Worm (Caenorhabditis elegans): ENCODE data around the gene C28H8.7.

The C28H8.7 gene

DNA sequence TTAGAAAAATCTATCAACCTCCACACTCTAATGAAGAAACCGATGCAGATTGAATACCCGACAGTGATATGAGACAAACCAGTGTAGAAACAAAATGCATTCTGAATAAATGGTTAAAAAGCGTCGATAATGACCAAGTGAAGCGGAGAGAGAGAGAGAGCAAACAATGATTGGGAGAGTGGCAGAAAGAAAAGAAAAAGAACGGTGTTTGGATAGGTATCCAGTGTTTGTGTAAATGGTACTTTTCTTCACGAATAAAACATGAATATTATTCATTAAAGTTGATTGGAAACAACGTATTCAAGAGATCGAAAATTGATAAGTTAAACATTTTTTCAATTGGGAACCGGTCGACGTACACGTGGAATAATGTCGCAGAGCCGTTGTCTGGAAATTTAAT lies 17.4 kb downstream of the C28H8.7 start, which contains the start of gene F01F1.15:
Gene F01F1.15 (minus strand): TSS at position 101 of the 400 bp plus-strand sequence.
- TF ChIP-seq aha-1 (tag; optimal IDR thresholded peaks at IDR 0.05) (no peak), nhr-19 (GFP tag; conservative IDR thresholded peaks at IDR 0.05) (no peak), alr-1 (tag; optimal IDR thresholded peaks at IDR 0.05; ENCODE audit: borderline replicate concordance) (no peak), ztf-11 (tag; optimal IDR thresholded peaks at IDR 0.05) (no peak), mdl-1 (tag; optimal IDR thresholded peaks at IDR 0.05) (no peak), C16A3.4 (tag; optimal IDR thresholded peaks at IDR 0.05) (no peak), lin-39 (tag; optimal IDR thresholded peaks at IDR 0.05) (no peak), zag-1 (tag; optimal IDR thresholded peaks at IDR 0.05) (no peak), sox-4 (tag; optimal IDR thresholded peaks at IDR 0.05) (no peak), nhr-71 (tag; optimal IDR thresholded peaks at IDR 0.05) (no peak), nhr-85 (tag) (no peak), unc-86 (tag; optimal IDR thresholded peaks at IDR 0.05) (no peak), elt-2 (tag; optimal IDR thresholded peaks at IDR 0.05) (no peak), mep-1 (tag; optimal IDR thresholded peaks at IDR 0.05) (no peak)

DNA sequence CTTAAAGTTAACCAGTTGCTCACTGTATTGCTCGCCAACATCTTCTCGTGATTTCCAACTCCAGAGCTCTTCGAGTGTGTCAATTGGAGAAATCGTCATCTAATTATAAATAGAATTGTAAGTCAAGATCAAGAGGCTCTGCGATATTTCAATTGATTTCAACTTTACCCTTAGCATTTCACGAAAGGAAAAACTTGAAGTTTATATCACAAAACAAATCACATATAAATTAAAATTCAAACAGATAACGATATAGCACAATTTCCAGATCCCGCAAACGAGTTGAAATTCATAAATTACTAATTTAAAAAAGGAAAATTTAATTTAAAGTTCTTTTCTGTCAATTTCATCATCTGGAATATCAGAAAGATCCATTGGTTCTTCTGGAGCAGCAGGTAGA lies 18.4 kb downstream of the C28H8.7 start, which contains the start of gene eng-1:
Gene eng-1 (minus strand): TSS at position 101 of the 400 bp plus-strand sequence.
- TF ChIP-seq zag-1 (tag; optimal IDR thresholded peaks at IDR 0.05) (no peak), unc-130 (tag; optimal IDR thresholded peaks at IDR 0.05) (no peak), dpl-1 (GFP tag; optimal IDR thresholded peaks at IDR 0.05) (no peak), elt-3 (tag; optimal IDR thresholded peaks at IDR 0.05) (no peak), nhr-85 (tag) (no peak), nhr-90 (tag; optimal IDR thresholded peaks at IDR 0.05; ENCODE audit: poor library complexity) (no peak), snu-23 (GFP tag; optimal IDR thresholded peaks at IDR 0.05) (no peak), xbp-1 (tag; optimal IDR thresholded peaks at IDR 0.05) (no peak), C16A3.4 (tag; optimal IDR thresholded peaks at IDR 0.05) (no peak), nhr-28 (tag; optimal IDR thresholded peaks at IDR 0.05) (no peak), lin-39 (tag; optimal IDR thresholded peaks at IDR 0.05) (no peak)

- TF ChIP-seq dpl-1 (GFP tag; optimal IDR thresholded peaks at IDR 0.05) = peak in 1 of 3 experiments; percentile 59
- TF ChIP-seq efl-1 (optimal IDR thresholded peaks at IDR 0.05) = peak; percentile 13 to 19
- peak in 1 of 2 experiments; percentile 51 for TF ChIP-seq efl-1 (GFP tag; optimal IDR thresholded peaks at IDR 0.05 in 1 of 2)
- peak; percentile 16 for TF ChIP-seq mep-1 (tag; optimal IDR thresholded peaks at IDR 0.05)
- peak in 1 of 2 experiments; percentile 2 for TF ChIP-seq lsy-2 (tag; optimal IDR thresholded peaks at IDR 0.05)
- no peak for TF ChIP-seq nhr-28 (tag; optimal IDR thresholded peaks at IDR 0.05)
Observed at ce11 chrIII:5864270-5864669, 22.5 kb downstream of the C28H8.7 start, which contains the start of gene rabn-5. rabn-5 (plus strand) TSS chrIII:5864553.

DNA sequence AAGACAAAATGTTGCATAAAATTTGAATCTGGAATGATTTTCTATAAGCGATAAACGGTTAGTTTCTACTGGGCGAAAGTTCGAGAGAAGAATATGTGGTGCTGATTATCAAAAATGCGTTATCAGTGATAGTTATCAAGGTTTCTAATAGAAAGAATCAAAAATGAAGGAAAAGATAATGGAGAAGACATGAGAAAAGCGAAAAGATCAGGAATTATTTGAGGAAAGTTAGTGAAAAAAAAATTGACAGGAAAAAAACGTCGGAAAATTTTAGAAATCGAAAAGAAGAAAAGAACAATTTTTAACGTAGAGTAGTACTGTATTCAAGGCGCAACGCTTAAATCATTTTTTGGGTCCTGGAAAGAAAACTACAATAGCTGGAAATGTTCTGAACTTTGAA lies 23.0 kb downstream of the C28H8.7 start, which contains the start of gene dnpp-1:
Gene dnpp-1 (minus strand): TSS at position 30 of the 400 bp plus-strand sequence.
- TF ChIP-seq elt-3 (tag; optimal IDR thresholded peaks at IDR 0.05) (no peak), egl-13 (tag; optimal IDR thresholded peaks at IDR 0.05) (no peak), lin-35 (GFP tag; optimal IDR thresholded peaks at IDR 0.05) (peak in 1 of 2 experiments; percentile 25), hpl-2 (GFP tag; optimal IDR thresholded peaks at IDR 0.05) (no peak), egl-27 (tag; optimal IDR thresholded peaks at IDR 0.05) (no peak), pqm-1 (tag; optimal IDR thresholded peaks at IDR 0.05) (peak; percentile 36), elt-2 (tag; optimal IDR thresholded peaks at IDR 0.05) (peak; percentile 78), mdl-1 (tag; optimal IDR thresholded peaks at IDR 0.05) (no peak), blmp-1 (tag; optimal IDR thresholded peaks at IDR 0.05) (peak; percentile 62), tlp-1 (tag; optimal IDR thresholded peaks at IDR 0.05) (peak; percentile 25)

DNA sequence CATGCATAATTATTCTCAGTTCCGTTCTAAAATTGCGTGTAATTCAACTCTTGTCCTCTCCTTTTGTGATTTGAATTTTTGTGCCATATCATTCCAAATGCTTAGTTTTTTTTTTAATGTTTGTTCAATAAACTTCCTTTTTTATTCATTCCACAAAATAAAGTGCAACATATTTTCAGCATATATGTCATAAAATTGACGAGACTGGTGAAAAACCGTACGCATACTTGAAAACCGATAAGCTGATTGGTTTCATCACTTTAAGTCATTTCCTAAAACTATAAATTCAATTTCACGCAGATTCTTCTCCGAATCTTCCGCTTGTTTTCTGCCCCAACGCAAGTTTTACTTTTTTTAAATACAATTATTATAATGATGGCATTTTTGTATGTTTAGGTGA lies 27.8 kb downstream of the C28H8.7 start, which contains the start of gene dpf-4:
Gene dpf-4 (plus strand): TSS at position 301 of the 400 bp plus-strand sequence.
- TF ChIP-seq efl-1 (optimal IDR thresholded peaks at IDR 0.05) (no peak), efl-1 (GFP tag; optimal IDR thresholded peaks at IDR 0.05 in 1 of 2) (peak in 1 of 2 experiments; percentile 75), nhr-20 (tag; optimal IDR thresholded peaks at IDR 0.05) (no peak)
